Fruit fly (Drosophila melanogaster) whole organism, embryonic: ENCODE data around the gene CG9733.

Experiments
- Atf3 ChIP-seq: fragments of 200-800 bp; sonication (Bioruptor generic); optimal IDR thresholded peaks from 3 replicates; lab custom pipeline; 2016; ENCODE audit warnings: missing biosample characterization, missing genetic modification characterization
- B-H1 ChIP-seq: fragments of 200-800 bp; sonication (Bioruptor generic); IDR thresholded peaks from 3 replicates; pipeline ENCODE4 v1.3.6; 2022; ENCODE audit warnings: missing biosample characterization, missing genetic modification characterization
- CG10267 ChIP-seq: fragments of 200-800 bp; sonication (Bioruptor generic); optimal IDR thresholded peaks from 2 replicates; lab custom pipeline; 2018; ENCODE audit warnings: missing biosample characterization, mild to moderate bottlenecking, missing genetic modification characterization, moderate library complexity
- CG10366 ChIP-seq: fragments of 200-800 bp; sonication (Bioruptor generic); IDR thresholded peaks from 2 replicates; pipeline ENCODE4 v1.3.6; 2022; ENCODE audit warnings: missing biosample characterization, missing genetic modification characterization
- CG11504 ChIP-seq: fragments of 200-800 bp; sonication (Bioruptor generic); optimal IDR thresholded peaks from 3 replicates; lab custom pipeline; 2019; ENCODE audit warnings: missing biosample characterization, mild to moderate bottlenecking, missing genetic modification characterization, moderate library complexity
- CG12071 ChIP-seq: fragments of 200-800 bp; sonication (Bioruptor generic); optimal IDR thresholded peaks from 3 replicates; lab custom pipeline; 2018; ENCODE audit warnings: missing biosample characterization, mild to moderate bottlenecking, missing genetic modification characterization
- CG12744 ChIP-seq: fragments of 200-800 bp; sonication (Bioruptor generic); optimal IDR thresholded peaks from 2 replicates; lab custom pipeline; 2016; ENCODE audit warnings: missing biosample characterization, missing genetic modification characterization
- CG14710 ChIP-seq: fragments of 200-800 bp; sonication (Bioruptor generic); optimal IDR thresholded peaks from 3 replicates; lab custom pipeline; 2019; ENCODE audit warnings: missing biosample characterization, mild to moderate bottlenecking, missing genetic modification characterization, moderate library complexity
- CG15073 ChIP-seq: fragments of 200-800 bp; sonication (Bioruptor generic); optimal IDR thresholded peaks from 2 replicates; lab custom pipeline; 2016; ENCODE audit warnings: missing biosample characterization, missing genetic modification characterization
- CG18262 ChIP-seq: fragments of 200-800 bp; optimal IDR thresholded peaks from 3 replicates; lab custom pipeline; 2019; ENCODE audit warnings: missing biosample characterization, mild to moderate bottlenecking, missing genetic modification characterization, moderate library complexity
- CG6683 ChIP-seq: fragments of 200-800 bp; sonication (Bioruptor generic); optimal IDR thresholded peaks from 2 replicates; lab custom pipeline; 2017; ENCODE audit warnings: missing biosample characterization, mild to moderate bottlenecking, missing genetic modification characterization, missing genetic modification reagents
- CG6813 ChIP-seq: fragments of 200-800 bp; sonication (Bioruptor generic); optimal IDR thresholded peaks from 2 replicates; lab custom pipeline; 2017; ENCODE audit warnings: missing biosample characterization, missing genetic modification characterization, mild to moderate bottlenecking, moderate library complexity, missing genetic modification reagents
- CG7928 ChIP-seq: fragments of 200-800 bp; sonication (Bioruptor generic); optimal IDR thresholded peaks from 2 replicates; lab custom pipeline; 2017; ENCODE audit warnings: missing biosample characterization, mild to moderate bottlenecking, missing genetic modification characterization
- CG8388 ChIP-seq: fragments of 200-800 bp; sonication (Bioruptor generic); optimal IDR thresholded peaks from 2 replicates; lab custom pipeline; 2019; ENCODE audit warnings: missing biosample characterization, mild to moderate bottlenecking, missing genetic modification characterization, moderate library complexity
- CG8765 ChIP-seq: fragments of 200-800 bp; sonication (Bioruptor generic); IDR thresholded peaks from 2 replicates; pipeline ENCODE4 v1.3.6; 2022; ENCODE audit warnings: missing biosample characterization, missing genetic modification characterization
- CoRest ChIP-seq: fragments of 200-800 bp; sonication (Bioruptor generic); optimal IDR thresholded peaks from 3 replicates; lab custom pipeline; 2018; ENCODE audit warnings: missing biosample characterization, mild to moderate bottlenecking, missing genetic modification characterization, moderate library complexity
- Dek ChIP-seq: fragments of 200-800 bp; sonication (Bioruptor generic); optimal IDR thresholded peaks from 3 replicates; lab custom pipeline; 2019; ENCODE audit warnings: missing biosample characterization, mild to moderate bottlenecking, missing genetic modification characterization, moderate library complexity
- E2f1 ChIP-seq: fragments of 200-800 bp; sonication (Bioruptor generic); IDR thresholded peaks from 2 replicates; pipeline ENCODE4 v1.3.6; 2022; ENCODE audit warnings: missing biosample characterization, missing genetic modification characterization
- Fer2 ChIP-seq: fragments of 200-800 bp; sonication (Bioruptor generic); optimal IDR thresholded peaks from 2 replicates; lab custom pipeline; 2018; ENCODE audit warnings: missing biosample characterization, mild to moderate bottlenecking, missing genetic modification characterization, moderate library complexity
- HLHmδ ChIP-seq: fragments of 200-800 bp; sonication (Bioruptor generic); optimal IDR thresholded peaks from 2 replicates; lab custom pipeline; 2018; ENCODE audit warnings: missing biosample characterization, mild to moderate bottlenecking, missing genetic modification characterization, moderate library complexity
- Hr3 ChIP-seq: fragments of 200-800 bp; sonication (Bioruptor generic); optimal IDR thresholded peaks from 3 replicates; lab custom pipeline; 2016; ENCODE audit warnings: missing biosample characterization, missing genetic modification characterization
- Hr39 ChIP-seq: fragments of >200 bp; optimal IDR thresholded peaks from 2 replicates; lab custom pipeline; 2017
- MBD-R2 ChIP-seq: fragments of 200-800 bp; sonication (Bioruptor generic); IDR thresholded peaks from 2 replicates; pipeline ENCODE4 v1.3.6; 2022; ENCODE audit warnings: missing biosample characterization, missing genetic modification characterization
- MTF-1 ChIP-seq: fragments of 200-800 bp; sonication (Bioruptor generic); optimal IDR thresholded peaks from 2 replicates; lab custom pipeline; 2018; ENCODE audit warnings: missing biosample characterization, mild to moderate bottlenecking, missing genetic modification characterization, borderline replicate concordance
- Med ChIP-seq: fragments of 200-800 bp; sonication (Bioruptor generic); peaks from one replicate; lab custom pipeline; 2016; ENCODE audit warnings: missing biosample characterization, missing genetic modification characterization, mild to moderate bottlenecking, inconsistent platforms, moderate library complexity
- Mrtf ChIP-seq: fragments of 200-800 bp; sonication (Bioruptor generic); IDR thresholded peaks from 3 replicates; pipeline ENCODE4 v1.3.6; 2022; ENCODE audit warnings: missing biosample characterization, missing genetic modification characterization
- Neu2 ChIP-seq: fragments of 200-800 bp; sonication (Bioruptor generic); optimal IDR thresholded peaks from 3 replicates; lab custom pipeline; 2016; ENCODE audit warnings: missing biosample characterization, missing genetic modification characterization, borderline replicate concordance
- Oli ChIP-seq: fragments of 200-800 bp; sonication (Bioruptor generic); optimal IDR thresholded peaks from 2 replicates; lab custom pipeline; 2018; ENCODE audit warnings: missing biosample characterization, mild to moderate bottlenecking, missing genetic modification characterization, moderate library complexity
- Scr ChIP-seq: fragments of 200-800 bp; sonication (Bioruptor generic); IDR thresholded peaks from 2 replicates; pipeline ENCODE4 v1.3.6; 2022; ENCODE audit warnings: missing biosample characterization, missing genetic modification characterization; ENCODE audit not compliant: partially characterized antibody
- Sox100B ChIP-seq: fragments of 200-800 bp; sonication (Bioruptor generic); optimal IDR thresholded peaks from 3 replicates; lab custom pipeline; 2018; ENCODE audit warnings: missing biosample characterization, mild to moderate bottlenecking, missing genetic modification characterization
- ab ChIP-seq: fragments of 200-800 bp; sonication (Bioruptor generic); optimal IDR thresholded peaks from 2 replicates; lab custom pipeline; 2016; ENCODE audit warnings: missing biosample characterization, missing genetic modification characterization
- ato ChIP-seq: fragments of 200-800 bp; sonication (Bioruptor generic); IDR thresholded peaks from 2 replicates; pipeline ENCODE4 v1.3.6; 2022; ENCODE audit warnings: missing biosample characterization, missing genetic modification characterization; ENCODE audit not compliant: partially characterized antibody
- bigmax ChIP-seq: fragments of 200-800 bp; sonication (Bioruptor generic); optimal IDR thresholded peaks from 2 replicates; lab custom pipeline; 2018; ENCODE audit warnings: missing biosample characterization, mild to moderate bottlenecking, missing genetic modification characterization
- cas ChIP-seq: fragments of 200-800 bp; sonication (Bioruptor generic); IDR thresholded peaks from 2 replicates; pipeline ENCODE4 v1.3.6; 2022; ENCODE audit warnings: missing biosample characterization, missing genetic modification characterization
- caup ChIP-seq: fragments of 200-800 bp; sonication (Bioruptor generic); optimal IDR thresholded peaks from 3 replicates; lab custom pipeline; 2017; ENCODE audit warnings: missing biosample characterization, mild to moderate bottlenecking, missing genetic modification characterization, moderate library complexity; ENCODE audit not compliant: severe bottlenecking
- croc ChIP-seq: fragments of 200-800 bp; sonication (Bioruptor generic); conservative IDR thresholded peaks from 3 replicates; pipeline ENCODE4 v1.3.6; 2022; ENCODE audit warnings: missing biosample characterization, missing genetic modification characterization
- crol ChIP-seq: fragments of 200-800 bp; sonication (Bioruptor generic); IDR thresholded peaks from 2 replicates; pipeline ENCODE4 v1.3.6; 2022; ENCODE audit warnings: missing biosample characterization, missing genetic modification characterization
- eve ChIP-seq, 2 experiments: fragments of >200 bp; optimal IDR thresholded peaks; 2 replicates each; lab custom pipeline; 2017; ENCODE audit warnings: missing biosample characterization in 2 of 2, missing genetic modification characterization in 2 of 2
- grau ChIP-seq: fragments of 200-800 bp; optimal IDR thresholded peaks from 3 replicates; lab custom pipeline; 2019; ENCODE audit warnings: missing biosample characterization, mild to moderate bottlenecking, missing genetic modification characterization, moderate library complexity
- gsb-n ChIP-seq: fragments of 200-800 bp; sonication (Bioruptor generic); optimal IDR thresholded peaks from 3 replicates; lab custom pipeline; 2018; ENCODE audit warnings: missing biosample characterization, mild to moderate bottlenecking, missing genetic modification characterization
- lmd ChIP-seq: fragments of 200-800 bp; sonication (Bioruptor generic); IDR thresholded peaks from 2 replicates; pipeline ENCODE4 v1.3.6; 2022; ENCODE audit warnings: missing biosample characterization, missing genetic modification characterization
- onecut ChIP-seq: fragments of 200-800 bp; sonication (Bioruptor generic); IDR thresholded peaks from 2 replicates; pipeline ENCODE4 v1.3.6; 2022; ENCODE audit warnings: missing biosample characterization, missing genetic modification characterization
- org-1 ChIP-seq: fragments of 200-800 bp; sonication (Bioruptor generic); optimal IDR thresholded peaks from 2 replicates; lab custom pipeline; 2017; ENCODE audit warnings: missing biosample characterization, missing genetic modification characterization
- otp ChIP-seq: fragments of 200-800 bp; sonication (Bioruptor generic); IDR thresholded peaks from 3 replicates; pipeline ENCODE4, ENCODE4 v1.3.6; 2022; ENCODE audit warnings: missing biosample characterization, missing genetic modification characterization
- prd ChIP-seq, 3 experiments: fragments of >200 bp in 2 of 3; fragments of 200-800 bp in 1 of 3; sonication (Bioruptor generic) in 1 of 3; optimal IDR thresholded peaks in 2 of 3; IDR thresholded peaks in 1 of 3; 2 replicates in 2 of 3; 3 replicates in 1 of 3; pipeline versions ENCODE4 v1.3.6 to Lab custom; 2017 to 2022; ENCODE audit warnings: missing biosample characterization in 1 of 3, missing genetic modification characterization in 1 of 3
- so ChIP-seq: fragments of 200-800 bp; sonication (Bioruptor generic); IDR thresholded peaks from 3 replicates; pipeline ENCODE4 v1.3.6; 2022; ENCODE audit warnings: missing biosample characterization, missing genetic modification characterization
- ssp ChIP-seq: fragments of 200-800 bp; sonication (Bioruptor generic); IDR thresholded peaks from 2 replicates; pipeline ENCODE4 v1.3.6; 2022; ENCODE audit warnings: missing biosample characterization, missing genetic modification characterization
- twi ChIP-seq: fragments of 200-800 bp; optimal IDR thresholded peaks from 2 replicates; lab custom pipeline; 2019; ENCODE audit warnings: missing biosample characterization, mild to moderate bottlenecking, missing genetic modification characterization, moderate library complexity
- zen ChIP-seq: fragments of 200-800 bp; sonication (Bioruptor generic); optimal IDR thresholded peaks from 3 replicates; lab custom pipeline; 2018; ENCODE audit warnings: missing biosample characterization, mild to moderate bottlenecking, missing genetic modification characterization, moderate library complexity

CG9733 gene

dm6 chr3R:30255255-30256121 lies 9.0 kb upstream of the CG9733 start (continued):
- TF ChIP-seq ssp (GFP tag; lab: Robert Waterston, UW) (no peak), bigmax (GFP tag; lab: Kevin White, UChicago) (no peak), CG11504 (tag; lab: Kevin White, UChicago) (peak; percentile 1), onecut (GFP tag; lab: Robert Waterston, UW) (no peak), ato (no peak), CG6813 (GFP tag; lab: Kevin White, UChicago) (no peak), E2f1 (GFP tag; lab: Robert Waterston, UW) (no peak), Med (no peak), crol (GFP tag; lab: Robert Waterston, UW) (no peak), caup (GFP tag; lab: Kevin White, UChicago) (no peak), MBD-R2 (GFP tag; lab: Robert Waterston, UW) (no peak), otp (GFP tag; lab: Robert Waterston, UW) (no peak), zen (tag; lab: Kevin White, UChicago) (no peak), Hr39 (lab: Kevin White, UChicago) (no peak), CG18262 (peak; percentile 55), Oli (tag; lab: Kevin White, UChicago) (no peak), Neu2 (GFP tag; lab: Kevin White, UChicago) (no peak), Fer2 (tag; lab: Kevin White, UChicago) (no peak), CG10267 (tag; lab: Kevin White, UChicago) (no peak), CG12071 (GFP tag; lab: Kevin White, UChicago) (no peak), MTF-1 (no peak), so (GFP tag; lab: Robert Waterston, UW) (no peak), CG8388 (GFP tag; lab: Kevin White, UChicago) (peak; percentile 15), CG12744 (GFP tag; lab: Kevin White, UChicago) (no peak), CG15073 (GFP tag; lab: Kevin White, UChicago) (no peak), grau (tag; lab: Kevin White, UChicago) (no peak), ab (GFP tag; lab: Kevin White, UChicago) (no peak), croc (GFP tag; lab: Robert Waterston, UW) (no peak), B-H1 (GFP tag; lab: Robert Waterston, UW) (no peak), cas (GFP tag; lab: Robert Waterston, UW) (no peak), Atf3 (GFP tag; lab: Kevin White, UChicago) (no peak), gsb-n (tag; lab: Kevin White, UChicago) (peak; percentile 3), lmd (GFP tag; lab: Robert Waterston, UW) (no peak), CG14710 (tag; lab: Kevin White, UChicago) (peak; percentile 26), CG6683 (no peak), CG10366 (GFP tag; lab: Robert Waterston, UW) (no peak), prd (optimal IDR thresholded peaks at IDR 0.05; lab: Kevin White, UChicago) (no peak), prd (GFP tag; IDR thresholded peaks at IDR 0.05; lab: Robert Waterston, UW) (peak; percentile 53; the same call in 2 of the 3 replicates), CG7928 (GFP tag; lab: Kevin White, UChicago) (no peak), HLHmδ (GFP tag; lab: Kevin White, UChicago) (no peak), Sox100B (GFP tag; lab: Kevin White, UChicago) (no peak), Dek (tag; lab: Kevin White, UChicago) (no peak), org-1 (GFP tag; lab: Kevin White, UChicago) (no peak), twi (tag; lab: Kevin White, UChicago) (no peak), eve (GFP tag; optimal IDR thresholded peaks at IDR 0.05; lab: Kevin White, UChicago) (peak in 1 of 2 experiments; percentile 24), Mrtf (GFP tag; lab: Robert Waterston, UW) (no peak), Hr3 (GFP tag; lab: Kevin White, UChicago) (no peak), Scr (GFP tag; lab: Robert Waterston, UW) (no peak), CG8765 (GFP tag; lab: Robert Waterston, UW) (no peak; the same call in 1 of the 2 replicates), CoRest (tag; lab: Kevin White, UChicago) (no peak)
